Fruit fly (Drosophila melanogaster) whole organism, prepupa: ENCODE results near the gene Mical.

Experiments used
- CG6276 ChIP-seq: fragments of 200-800 bp; sonication (Bioruptor generic); optimal IDR thresholded peaks from 2 replicates; lab custom pipeline; 2017; ENCODE audit warnings: missing biosample characterization, mild to moderate bottlenecking, missing genetic modification characterization
- CG6792 ChIP-seq: fragments of 200-800 bp; sonication (Bioruptor generic); optimal IDR thresholded peaks from 3 replicates; lab custom pipeline; 2016; ENCODE audit warnings: missing biosample characterization, missing genetic modification characterization
- acj6 ChIP-seq: fragments of 200-800 bp; sonication (Bioruptor generic); optimal IDR thresholded peaks from 3 replicates; lab custom pipeline; 2016; ENCODE audit warnings: missing biosample characterization, missing genetic modification characterization

DNA sequence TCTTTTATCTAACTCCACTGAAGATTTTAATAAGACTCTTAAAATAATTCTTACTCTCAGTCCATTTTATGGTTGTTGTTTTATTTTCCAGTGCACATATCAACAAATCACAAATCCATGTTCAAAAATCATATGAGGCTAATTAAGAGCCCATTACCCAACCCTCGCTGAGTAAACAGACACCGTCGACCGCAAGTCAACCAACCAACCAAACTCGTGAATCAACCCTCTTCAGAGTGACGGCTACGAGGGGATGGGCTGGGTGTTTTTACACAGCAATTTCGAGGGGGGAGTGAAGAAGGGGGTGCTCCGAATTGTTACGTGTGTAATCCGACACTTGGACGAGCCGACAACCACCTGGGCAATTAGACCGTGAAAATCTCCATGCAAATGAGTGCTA lies 26.1 kb upstream of the Mical start:
- no peak for TF ChIP-seq acj6 (GFP tag; lab: Kevin White, UChicago)
- TF ChIP-seq CG6276, result no peak
- no peak for TF ChIP-seq CG6792
